Fruit fly (Drosophila melanogaster) whole organism, embryonic: ENCODE results near the gene CG43333.
A peak's percentile ranks its signal among the peaks of the same experiment; 100 is the strongest.

Experiments used
- Awh ChIP-seq: fragments of 200-800 bp; sonication (Bioruptor generic); IDR thresholded peaks from 2 replicates; pipeline ENCODE4, ENCODE4 v1.3.6; 2022; ENCODE audit warnings: missing biosample characterization, missing genetic modification characterization
- Blimp-1 ChIP-seq: fragments of 200-800 bp; sonication (Bioruptor generic); optimal IDR thresholded peaks from 3 replicates; lab custom pipeline; 2018; ENCODE audit warnings: missing biosample characterization, missing genetic modification characterization, mild to moderate bottlenecking, moderate library complexity, missing genetic modification reagents
- CG10147 ChIP-seq: fragments of 200-800 bp; sonication (Bioruptor generic); optimal IDR thresholded peaks from 2 replicates; lab custom pipeline; 2019; ENCODE audit warnings: missing biosample characterization, mild to moderate bottlenecking, missing genetic modification characterization, moderate library complexity
- CG10274 ChIP-seq: fragments of 200-800 bp; sonication (Bioruptor generic); optimal IDR thresholded peaks from 3 replicates; lab custom pipeline; 2017; ENCODE audit warnings: missing biosample characterization, mild to moderate bottlenecking, missing genetic modification characterization
- CG11456 ChIP-seq: fragments of 200-800 bp; sonication (Bioruptor generic); IDR thresholded peaks from 3 replicates; pipeline ENCODE4 v1.3.6; 2022; ENCODE audit warnings: missing biosample characterization, missing genetic modification characterization
- CG17568 ChIP-seq: fragments of 200-800 bp; sonication (Bioruptor generic); optimal IDR thresholded peaks from 2 replicates; lab custom pipeline; 2018; ENCODE audit warnings: missing biosample characterization, mild to moderate bottlenecking, missing genetic modification characterization, moderate library complexity
- CG3407 ChIP-seq: fragments of 200-800 bp; sonication (Bioruptor generic); optimal IDR thresholded peaks from 2 replicates; lab custom pipeline; 2018; ENCODE audit warnings: missing biosample characterization, mild to moderate bottlenecking, missing genetic modification characterization
- CG34376 ChIP-seq: fragments of 200-800 bp; sonication (Bioruptor generic); optimal IDR thresholded peaks from 2 replicates; lab custom pipeline; 2018; ENCODE audit warnings: missing biosample characterization, mild to moderate bottlenecking, missing genetic modification characterization
- CG3847 ChIP-seq: fragments of 200-800 bp; sonication (Bioruptor generic); IDR thresholded peaks from 2 replicates; pipeline ENCODE4 v1.3.6; 2022; ENCODE audit warnings: missing biosample characterization, missing genetic modification characterization
- CG4854 ChIP-seq: fragments of 200-800 bp; sonication (Bioruptor generic); optimal IDR thresholded peaks from 2 replicates; lab custom pipeline; 2016; ENCODE audit warnings: missing biosample characterization, missing genetic modification characterization, inconsistent platforms
- CG8290 ChIP-seq, 3 experiments: fragments of 200-800 bp; sonication (Bioruptor generic); optimal IDR thresholded peaks; 2 replicates each; lab custom pipeline; 2016 to 2019; ENCODE audit warnings: missing biosample characterization in 3 of 3, missing genetic modification characterization in 3 of 3, mild to moderate bottlenecking in 2 of 3, moderate library complexity in 1 of 3
- CG9727 ChIP-seq: fragments of 200-800 bp; sonication (Bioruptor generic); optimal IDR thresholded peaks from 3 replicates; lab custom pipeline; 2017; ENCODE audit warnings: missing biosample characterization, mild to moderate bottlenecking, missing genetic modification characterization
- CTCF ChIP-seq: fragments of 200-800 bp; sonication (Bioruptor generic); optimal IDR thresholded peaks from 2 replicates; lab custom pipeline; 2017; ENCODE audit warnings: missing biosample characterization, mild to moderate bottlenecking, missing genetic modification characterization, moderate library complexity
- HHEX ChIP-seq: fragments of 200-800 bp; sonication (Bioruptor generic); optimal IDR thresholded peaks from 3 replicates; lab custom pipeline; 2017; ENCODE audit warnings: missing biosample characterization, mild to moderate bottlenecking, missing genetic modification characterization, missing genetic modification reagents
- Hr78 ChIP-seq, 2 experiments: fragments of 200-800 bp in 1 of 2; fragments of >200 bp in 1 of 2; sonication (Bioruptor generic) in 1 of 2; optimal IDR thresholded peaks; 2 replicates each; lab custom pipeline; 2017 to 2019; ENCODE audit warnings: missing biosample characterization in 2 of 2, missing genetic modification characterization in 2 of 2, mild to moderate bottlenecking in 1 of 2, moderate library complexity in 1 of 2
- MBD-R2 ChIP-seq: fragments of 200-800 bp; sonication (Bioruptor generic); IDR thresholded peaks from 2 replicates; pipeline ENCODE4 v1.3.6; 2022; ENCODE audit warnings: missing biosample characterization, missing genetic modification characterization
- Mrtf ChIP-seq: fragments of 200-800 bp; sonication (Bioruptor generic); IDR thresholded peaks from 3 replicates; pipeline ENCODE4 v1.3.6; 2022; ENCODE audit warnings: missing biosample characterization, missing genetic modification characterization
- NfI ChIP-seq: fragments of 200-800 bp; sonication (Bioruptor generic); optimal IDR thresholded peaks from 3 replicates; lab custom pipeline; 2018; ENCODE audit warnings: missing biosample characterization, mild to moderate bottlenecking, missing genetic modification characterization, moderate library complexity
- ara ChIP-seq: fragments of 200-800 bp; sonication (Bioruptor generic); IDR thresholded peaks from 2 replicates; pipeline ENCODE4 v1.3.6; 2022; ENCODE audit warnings: missing biosample characterization, missing genetic modification characterization
- br ChIP-seq: fragments of >200 bp; optimal IDR thresholded peaks from 2 replicates; lab custom pipeline; 2017
- chinmo ChIP-seq: fragments of 200-800 bp; sonication (Bioruptor generic); IDR thresholded peaks from 4 replicates; pipeline ENCODE4 v1.3.6; 2022; ENCODE audit warnings: missing biosample characterization, missing genetic modification characterization; ENCODE audit not compliant: partially characterized antibody
- dmrt99B ChIP-seq: fragments of 200-800 bp; sonication (Bioruptor generic); optimal IDR thresholded peaks from 2 replicates; lab custom pipeline; 2018; ENCODE audit warnings: missing biosample characterization, mild to moderate bottlenecking, missing genetic modification characterization, moderate library complexity
- ftz-f1 ChIP-seq: fragments of 200-800 bp; sonication (Bioruptor generic); optimal IDR thresholded peaks from 2 replicates; lab custom pipeline; 2016; ENCODE audit warnings: missing biosample characterization, missing genetic modification characterization
- grn ChIP-seq: fragments of 200-800 bp; sonication (Bioruptor generic); optimal IDR thresholded peaks from 3 replicates; lab custom pipeline; 2017; ENCODE audit warnings: missing biosample characterization, missing genetic modification characterization
- gt ChIP-seq: fragments of 200-800 bp; sonication (Bioruptor generic); IDR thresholded peaks from 2 replicates; pipeline ENCODE4 v1.3.6; 2022; ENCODE audit warnings: missing biosample characterization, missing genetic modification characterization
- klu ChIP-seq: fragments of 200-800 bp; sonication (Bioruptor generic); IDR thresholded peaks from 2 replicates; pipeline ENCODE4 v1.3.6; 2022; ENCODE audit warnings: missing biosample characterization, missing genetic modification characterization
- nom ChIP-seq: fragments of 200-800 bp; sonication (Bioruptor generic); optimal IDR thresholded peaks from 2 replicates; lab custom pipeline; 2017; ENCODE audit warnings: missing biosample characterization, missing genetic modification characterization, mild to moderate bottlenecking, moderate library complexity, missing genetic modification reagents
- oc ChIP-seq: fragments of 200-800 bp; sonication (Bioruptor generic); optimal IDR thresholded peaks from 2 replicates; lab custom pipeline; 2018; ENCODE audit warnings: missing biosample characterization, mild to moderate bottlenecking, missing genetic modification characterization, moderate library complexity
- pros ChIP-seq: fragments of 200-800 bp; sonication (Bioruptor generic); optimal IDR thresholded peaks from 3 replicates; lab custom pipeline; 2019; ENCODE audit warnings: missing biosample characterization, mild to moderate bottlenecking, missing genetic modification characterization, moderate library complexity
- sna ChIP-seq: fragments of 200-800 bp; sonication (Bioruptor generic); IDR thresholded peaks from 2 replicates; pipeline ENCODE4 v1.3.6; 2022; ENCODE audit warnings: missing biosample characterization, missing genetic modification characterization; ENCODE audit not compliant: partially characterized antibody
- sqz ChIP-seq: fragments of 200-800 bp; sonication (Bioruptor generic); optimal IDR thresholded peaks from 3 replicates; lab custom pipeline; 2018; ENCODE audit warnings: missing biosample characterization, mild to moderate bottlenecking, missing genetic modification characterization
- zen ChIP-seq: fragments of 200-800 bp; sonication (Bioruptor generic); optimal IDR thresholded peaks from 3 replicates; lab custom pipeline; 2018; ENCODE audit warnings: missing biosample characterization, mild to moderate bottlenecking, missing genetic modification characterization, moderate library complexity

The CG43333 gene

DNA sequence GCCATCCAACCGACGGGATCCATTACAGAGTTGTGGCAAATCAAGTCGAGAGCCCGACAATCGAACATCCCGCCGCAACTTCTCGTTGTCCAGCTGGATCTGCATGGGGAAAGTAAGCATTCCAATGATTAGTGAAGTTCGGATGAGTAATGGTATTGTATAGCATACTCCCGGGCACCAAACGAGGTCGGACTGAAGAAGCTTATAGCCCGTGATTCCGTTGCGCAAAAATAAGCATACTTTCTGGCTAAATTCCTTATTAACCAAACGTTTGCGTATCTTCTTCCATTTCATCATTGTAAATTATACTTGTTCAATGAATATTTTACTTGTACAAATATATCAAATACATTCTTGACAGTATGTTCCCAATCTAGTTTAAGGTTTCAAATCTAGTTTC lies 16.7 kb upstream of the CG43333 start:
- TF ChIP-seq CG3847 (no peak), klu (no peak), CG17568 (GFP tag; lab: Kevin White, UChicago) (no peak), Mrtf (no peak), chinmo (GFP tag; lab: Robert Waterston, UW) (0 out of 4 replicates have a peak, but pooled peaks have one; percentile 2), gt (GFP tag; lab: Robert Waterston, UW) (no peak), CG10147 (GFP tag; lab: Kevin White, UChicago) (no peak), CG11456 (GFP tag; lab: Robert Waterston, UW) (no peak), CG9727 (GFP tag; lab: Kevin White, UChicago) (no peak), CG10274 (no peak), HHEX (no peak), ftz-f1 (no peak), CTCF (peak; percentile 36), sna (no peak), zen (tag; lab: Kevin White, UChicago) (no peak)

DNA sequence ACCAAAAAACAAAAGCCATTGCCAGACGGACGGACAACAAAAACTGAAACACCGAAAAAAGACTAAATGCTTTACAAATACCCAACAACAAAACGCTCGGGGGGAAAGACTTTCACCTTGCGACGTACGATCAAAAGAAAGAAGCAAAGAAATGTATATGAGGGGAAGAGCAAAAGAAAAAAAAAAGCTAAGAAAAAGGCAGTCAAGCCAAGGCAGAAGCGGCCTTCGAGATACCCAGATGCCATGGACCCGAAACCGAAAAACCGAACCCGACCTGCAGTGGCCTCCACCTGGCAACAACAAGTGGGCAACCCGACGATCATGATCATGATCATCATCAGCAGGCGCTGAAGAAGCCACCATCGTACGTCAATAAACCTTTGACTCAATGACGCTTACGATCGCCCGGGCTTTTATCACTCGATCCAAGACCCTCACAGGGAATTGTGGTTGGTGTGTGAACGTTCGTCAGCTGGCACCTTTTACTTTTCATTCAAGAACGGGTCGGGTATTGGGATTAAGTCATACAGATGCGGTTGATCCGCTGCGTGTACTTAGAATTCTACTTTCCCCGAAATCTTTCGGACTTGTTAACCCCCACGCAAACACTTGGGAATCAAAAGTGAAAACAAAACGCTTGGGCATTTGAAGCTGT lies 2.5 kb upstream of the CG43333 start:
- TF ChIP-seq Blimp-1 (GFP tag; lab: Kevin White, UChicago) (peak; percentile 97), CG3407 (GFP tag; lab: Kevin White, UChicago) (no peak), dmrt99B (tag; lab: Kevin White, UChicago) (no peak), Hr78 (GFP tag; optimal IDR thresholded peaks at IDR 0.05; lab: Kevin White, UChicago) (peak in 1 of 2 experiments; percentile 65), grn (peak; percentile 1), pros (GFP tag; lab: Kevin White, UChicago) (peak; percentile 99), ara (0 out of 2 replicates have a peak, but pooled peaks have one; percentile 13), sqz (GFP tag; lab: Kevin White, UChicago) (no peak), CG8290 (GFP tag; optimal IDR thresholded peaks at IDR 0.05; lab: Kevin White, UChicago) (no peak), CG8290 (tag; optimal IDR thresholded peaks at IDR 0.05; lab: Kevin White, UChicago) (no peak)

DNA sequence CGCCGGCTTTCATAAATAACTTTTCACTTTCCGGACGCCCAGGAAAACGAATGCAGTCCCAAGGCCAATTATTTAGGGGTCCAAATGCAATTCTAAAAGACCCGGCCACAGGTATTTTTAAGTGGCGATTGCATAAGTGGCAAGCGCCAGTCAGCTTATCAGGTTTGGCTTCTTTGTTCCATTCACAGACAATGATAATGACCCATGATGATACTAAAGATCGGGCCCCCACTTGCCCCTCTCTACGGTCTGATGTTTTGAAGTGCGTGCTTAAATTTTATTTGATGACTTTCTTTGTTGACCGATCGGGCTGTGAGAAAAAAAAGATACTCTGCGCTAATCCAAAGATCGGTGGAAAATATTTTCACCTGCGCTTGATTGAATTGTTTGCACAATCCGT lies 1.4 kb upstream of the CG43333 start:
- peak; percentile 71 for TF ChIP-seq oc (tag; lab: Kevin White, UChicago)
- TF ChIP-seq Blimp-1 (GFP tag; lab: Kevin White, UChicago), result peak; percentile 35
- no peak for TF ChIP-seq br (lab: Kevin White, UChicago)
- TF ChIP-seq, all 482 proteins: peak for 2

DNA sequence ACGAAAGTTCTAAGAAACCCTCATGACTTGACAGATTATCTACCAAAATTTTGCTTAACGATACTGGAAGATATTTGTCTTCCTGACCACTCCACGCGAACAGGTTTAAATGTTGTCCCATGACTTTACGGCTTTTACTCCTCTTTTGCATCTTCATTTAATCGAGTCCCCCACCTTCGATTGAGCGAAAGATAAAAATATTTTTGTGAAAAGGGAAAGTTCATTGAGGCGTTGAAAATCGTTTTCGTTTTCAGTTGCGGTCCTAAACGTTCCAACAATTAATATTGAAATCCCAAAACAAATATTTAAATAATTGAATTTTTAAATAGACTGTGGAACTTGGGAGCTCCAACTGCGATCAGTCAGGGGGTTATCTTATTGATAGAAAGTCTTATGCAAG lies 1.1 kb downstream of the CG43333 start:
- TF ChIP-seq MBD-R2, result no peak
- peak; percentile 92 for TF ChIP-seq Blimp-1 (GFP tag; lab: Kevin White, UChicago)

DNA sequence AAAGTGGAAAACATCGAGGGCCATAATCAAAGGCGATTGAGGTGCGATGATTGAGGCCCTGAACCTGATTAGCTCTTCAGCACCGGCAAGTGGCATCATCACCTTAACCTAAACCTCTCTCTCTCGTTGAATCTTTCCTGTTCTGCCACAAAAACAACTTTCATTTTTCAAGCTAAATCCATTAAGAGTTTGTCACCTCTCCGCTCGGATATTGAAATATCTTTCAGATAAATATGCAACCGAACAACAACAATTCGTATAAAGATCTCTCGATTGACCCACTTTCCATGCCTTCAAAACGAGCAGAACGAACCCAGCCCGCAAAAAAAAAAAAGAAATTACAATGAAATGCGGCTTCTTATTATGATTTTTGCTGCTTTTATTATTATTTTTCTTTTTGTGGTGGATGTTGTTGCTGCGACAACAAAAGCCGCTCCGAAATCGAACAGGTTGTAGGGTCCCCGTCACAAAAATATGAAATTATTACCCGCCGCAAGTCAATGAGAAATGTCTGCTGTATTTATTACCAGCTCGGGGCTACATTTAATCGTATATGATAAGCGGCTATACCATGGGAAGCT lies 3.0 kb downstream of the CG43333 start:
- TF ChIP-seq CG4854 (GFP tag; lab: Kevin White, UChicago), result no peak
- TF ChIP-seq NfI (GFP tag; lab: Kevin White, UChicago), result no peak
- TF ChIP-seq Awh (GFP tag; lab: Robert Waterston, UW), result 0 out of 2 replicates have a peak, but pooled peaks have one; percentile 33
- TF ChIP-seq CG34376, result no peak
- peak; percentile 67 for TF ChIP-seq Blimp-1 (GFP tag; lab: Kevin White, UChicago)
- TF ChIP-seq nom (GFP tag; lab: Kevin White, UChicago), result peak; percentile 67
